Fruit fly (Drosophila melanogaster) Kc167 (cell line): ENCODE data around the gene Tim17a1.

Source experiments
- h ChIP-seq: fragments of >200 bp; optimal IDR thresholded peaks from 3 replicates; lab custom pipeline; 2018; ENCODE audit warnings: missing external identifiers
- psq ChIP-seq: fragments of >200 bp; optimal IDR thresholded peaks from 2 replicates; lab custom pipeline; 2017; ENCODE audit warnings: missing external identifiers

DNA sequence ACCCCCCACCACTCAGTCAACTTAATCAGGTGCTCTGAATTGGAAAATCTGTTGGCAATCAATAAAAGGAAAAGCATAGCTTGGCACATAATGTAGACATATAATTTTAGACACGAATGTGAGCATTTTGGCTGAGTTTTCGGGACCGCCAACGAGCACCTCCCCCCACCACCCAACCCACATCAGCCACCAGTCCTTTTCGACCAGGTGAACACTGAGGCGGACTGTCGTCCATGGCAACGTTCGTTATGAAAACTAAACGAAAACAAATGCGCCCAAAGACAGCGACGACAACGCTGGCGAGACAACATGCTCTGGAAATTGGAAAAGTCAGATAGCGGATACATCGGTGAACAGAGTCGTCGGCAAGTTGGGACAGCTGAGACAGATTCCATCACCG lies 18.6 kb upstream of the Tim17a1 start, which contains the start of gene GstD11:
- no peak for TF ChIP-seq h
- TF ChIP-seq psq (lab: Kevin White, UChicago), result no peak
